Fruit fly (Drosophila melanogaster) whole organism, prepupa: Measurements from ENCODE around the gene CG33927.
A peak's percentile ranks its signal among the peaks of the same experiment; 100 is the strongest.

Experiments
- Blimp-1 ChIP-seq: fragments of 200-800 bp; sonication (Bioruptor generic); optimal IDR thresholded peaks from 3 replicates; lab custom pipeline; 2017; ENCODE audit warnings: missing biosample characterization, missing genetic modification characterization, mild to moderate bottlenecking, moderate library complexity, missing genetic modification reagents
- CG10669 ChIP-seq: fragments of 200-800 bp; sonication (Bioruptor generic); optimal IDR thresholded peaks from 3 replicates; lab custom pipeline; 2018; ENCODE audit warnings: missing biosample characterization, mild to moderate bottlenecking, missing genetic modification characterization, moderate library complexity
- CG11294 ChIP-seq: fragments of 200-800 bp; sonication (Bioruptor generic); IDR thresholded peaks from 2 replicates; pipeline ENCODE4 v1.3.6; 2022; ENCODE audit warnings: missing biosample characterization, missing genetic modification characterization
- CG15336 ChIP-seq: fragments of 200-800 bp; sonication (Bioruptor generic); IDR thresholded peaks from 2 replicates; pipeline ENCODE4 v1.3.6; 2022; ENCODE audit warnings: missing biosample characterization, missing genetic modification characterization
- CG1621 ChIP-seq: fragments of 200-800 bp; sonication (Bioruptor generic); optimal IDR thresholded peaks from 3 replicates; lab custom pipeline; 2018; ENCODE audit warnings: missing biosample characterization, mild to moderate bottlenecking, missing genetic modification characterization
- CG3032 ChIP-seq: fragments of 200-800 bp; optimal IDR thresholded peaks from 2 replicates; lab custom pipeline; 2019; ENCODE audit warnings: missing biosample characterization, mild to moderate bottlenecking, missing genetic modification characterization, moderate library complexity
- CG31627 ChIP-seq: fragments of 200-800 bp; sonication (Bioruptor generic); optimal IDR thresholded peaks from 3 replicates; lab custom pipeline; 2016; ENCODE audit warnings: missing biosample characterization, missing genetic modification characterization
- CG32006 ChIP-seq: fragments of 200-800 bp; sonication (Bioruptor generic); optimal IDR thresholded peaks from 3 replicates; lab custom pipeline; 2017; ENCODE audit warnings: missing biosample characterization, mild to moderate bottlenecking, missing genetic modification characterization
- CG34406 ChIP-seq: fragments of 200-800 bp; sonication (Bioruptor generic); optimal IDR thresholded peaks from 3 replicates; lab custom pipeline; 2016; ENCODE audit warnings: missing biosample characterization, missing genetic modification characterization
- CG4318 ChIP-seq: fragments of 200-800 bp; sonication (Bioruptor generic); optimal IDR thresholded peaks from 3 replicates; lab custom pipeline; 2017; ENCODE audit warnings: missing biosample characterization, mild to moderate bottlenecking, missing genetic modification characterization
- CG6163 ChIP-seq: fragments of 200-800 bp; sonication (Bioruptor generic); IDR thresholded peaks from 3 replicates; pipeline ENCODE4 v1.3.6; 2022; ENCODE audit warnings: missing biosample characterization, missing genetic modification characterization
- CG6276 ChIP-seq: fragments of 200-800 bp; sonication (Bioruptor generic); optimal IDR thresholded peaks from 2 replicates; lab custom pipeline; 2017; ENCODE audit warnings: missing biosample characterization, mild to moderate bottlenecking, missing genetic modification characterization
- CG6792 ChIP-seq: fragments of 200-800 bp; sonication (Bioruptor generic); optimal IDR thresholded peaks from 3 replicates; lab custom pipeline; 2016; ENCODE audit warnings: missing biosample characterization, missing genetic modification characterization
- CG6808 ChIP-seq: fragments of 200-800 bp; sonication (Bioruptor generic); optimal IDR thresholded peaks from 3 replicates; lab custom pipeline; 2017; ENCODE audit warnings: missing biosample characterization, missing genetic modification characterization, mild to moderate bottlenecking, moderate library complexity, missing genetic modification reagents
- CG6854 ChIP-seq: fragments of 200-800 bp; sonication (Bioruptor generic); optimal IDR thresholded peaks from 2 replicates; lab custom pipeline; 2017; ENCODE audit warnings: missing biosample characterization, mild to moderate bottlenecking, missing genetic modification characterization
- CG8119 ChIP-seq: fragments of 200-800 bp; sonication (Bioruptor generic); IDR thresholded peaks from 3 replicates; pipeline ENCODE4 v1.3.6; 2022; ENCODE audit warnings: missing biosample characterization, missing genetic modification characterization
- CG8319 ChIP-seq: fragments of 200-800 bp; sonication (Bioruptor generic); optimal IDR thresholded peaks from 3 replicates; lab custom pipeline; 2016; ENCODE audit warnings: missing biosample characterization, missing genetic modification characterization
- CG9139 ChIP-seq: fragments of 200-800 bp; sonication (Bioruptor generic); optimal IDR thresholded peaks from 3 replicates; lab custom pipeline; 2017; ENCODE audit warnings: missing biosample characterization, mild to moderate bottlenecking, missing genetic modification characterization
- Eip78C ChIP-seq: fragments of 200-800 bp; sonication (Bioruptor generic); peaks from one replicate; lab custom pipeline; 2016; ENCODE audit warnings: missing biosample characterization, missing genetic modification characterization
- Ets21C ChIP-seq: fragments of 200-800 bp; sonication (Bioruptor generic); optimal IDR thresholded peaks from 3 replicates; lab custom pipeline; 2016; ENCODE audit warnings: missing biosample characterization, missing genetic modification characterization
- Hr4 ChIP-seq: fragments of 200-800 bp; sonication (Bioruptor generic); optimal IDR thresholded peaks from 3 replicates; lab custom pipeline; 2016; ENCODE audit warnings: missing biosample characterization, missing genetic modification characterization
- Lpt ChIP-seq: fragments of 200-800 bp; sonication (Bioruptor generic); optimal IDR thresholded peaks from 3 replicates; lab custom pipeline; 2016; ENCODE audit warnings: missing biosample characterization, missing genetic modification characterization
- Met ChIP-seq: fragments of 200-800 bp; sonication (Bioruptor generic); optimal IDR thresholded peaks from 3 replicates; lab custom pipeline; 2016; ENCODE audit warnings: missing biosample characterization, missing genetic modification characterization
- OdsH ChIP-seq: fragments of 200-800 bp; sonication (Bioruptor generic); optimal IDR thresholded peaks from 3 replicates; lab custom pipeline; 2016; ENCODE audit warnings: missing biosample characterization, missing genetic modification characterization
- Smox ChIP-seq: fragments of 200-800 bp; sonication (Bioruptor generic); optimal IDR thresholded peaks from 3 replicates; lab custom pipeline; 2016; ENCODE audit warnings: missing biosample characterization, missing genetic modification characterization
- Sox14 ChIP-seq: fragments of 200-800 bp; sonication (Bioruptor generic); optimal IDR thresholded peaks from 3 replicates; lab custom pipeline; 2016; ENCODE audit warnings: missing biosample characterization, missing genetic modification characterization
- Sox15 ChIP-seq: fragments of 200-800 bp; sonication (Bioruptor generic); optimal IDR thresholded peaks from 3 replicates; lab custom pipeline; 2016; ENCODE audit warnings: missing biosample characterization, missing genetic modification characterization
- acj6 ChIP-seq: fragments of 200-800 bp; sonication (Bioruptor generic); optimal IDR thresholded peaks from 3 replicates; lab custom pipeline; 2016; ENCODE audit warnings: missing biosample characterization, missing genetic modification characterization
- eg ChIP-seq: fragments of 200-800 bp; sonication (Bioruptor generic); IDR thresholded peaks from 3 replicates; pipeline ENCODE4 v1.3.6; 2022; ENCODE audit warnings: missing biosample characterization, missing genetic modification characterization
- esn ChIP-seq: fragments of 200-800 bp; sonication (Bioruptor generic); optimal IDR thresholded peaks from 2 replicates; lab custom pipeline; 2016; ENCODE audit warnings: missing biosample characterization, mild to moderate bottlenecking, missing genetic modification characterization, moderate library complexity
- fd59A ChIP-seq: fragments of 200-800 bp; sonication (Bioruptor generic); optimal IDR thresholded peaks from 2 replicates; lab custom pipeline; 2017; ENCODE audit warnings: missing biosample characterization, mild to moderate bottlenecking, missing genetic modification characterization, missing genetic modification reagents
- fd85E ChIP-seq: fragments of 200-800 bp; sonication (Bioruptor generic); optimal IDR thresholded peaks from 3 replicates; lab custom pipeline; 2016; ENCODE audit warnings: missing biosample characterization, missing genetic modification characterization
- fkh ChIP-seq: fragments of 200-800 bp; sonication (Bioruptor generic); optimal IDR thresholded peaks from 3 replicates; lab custom pipeline; 2017; ENCODE audit warnings: missing biosample characterization, mild to moderate bottlenecking, missing genetic modification characterization, moderate library complexity
- pdm3 ChIP-seq: fragments of 200-800 bp; sonication (Bioruptor generic); optimal IDR thresholded peaks from 3 replicates; lab custom pipeline; 2016; ENCODE audit warnings: missing biosample characterization, missing genetic modification characterization
- salr ChIP-seq, 2 experiments: fragments of 200-800 bp; sonication (Bioruptor generic); optimal IDR thresholded peaks; 3 replicates each; lab custom pipeline; 2016 to 2018; ENCODE audit warnings: missing biosample characterization in 2 of 2, missing genetic modification characterization in 2 of 2, mild to moderate bottlenecking in 1 of 2
- spab ChIP-seq: fragments of 200-800 bp; sonication (Bioruptor generic); optimal IDR thresholded peaks from 2 replicates; lab custom pipeline; 2017; ENCODE audit warnings: missing biosample characterization, mild to moderate bottlenecking, missing genetic modification characterization, missing genetic modification reagents
- vri ChIP-seq: fragments of 200-800 bp; sonication (Bioruptor generic); optimal IDR thresholded peaks from 3 replicates; lab custom pipeline; 2016; ENCODE audit warnings: missing biosample characterization, mild to moderate bottlenecking, missing genetic modification characterization

Gene CG33927

dm6 chr3R:4663068-4663467, 27.3 kb downstream of the CG33927 start (continued):
- TF ChIP-seq CG3032 (tag; lab: Kevin White, UChicago) (peak; percentile 49), fd59A (GFP tag; lab: Kevin White, UChicago) (peak; percentile 27), Blimp-1 (no peak), Ets21C (no peak), CG8319 (peak; percentile 29), acj6 (peak; percentile 51), CG6276 (GFP tag; lab: Kevin White, UChicago) (peak; percentile 80), vri (no peak), CG34406 (GFP tag; lab: Kevin White, UChicago) (peak; percentile 48), Met (GFP tag; lab: Kevin White, UChicago) (peak; percentile 51), CG32006 (GFP tag; lab: Kevin White, UChicago) (peak; percentile 78), OdsH (GFP tag; lab: Kevin White, UChicago) (peak; percentile 73), Lpt (GFP tag; lab: Kevin White, UChicago) (peak; percentile 62), CG6808 (GFP tag; lab: Kevin White, UChicago) (peak; percentile 54), CG6854 (GFP tag; lab: Kevin White, UChicago) (no peak), Sox15 (GFP tag; lab: Kevin White, UChicago) (peak; percentile 16), Eip78C (GFP tag; lab: Kevin White, UChicago) (peak; percentile 93), CG1621 (tag; lab: Kevin White, UChicago) (peak; percentile 9), esn (GFP tag; lab: Kevin White, UChicago) (peak; percentile 25), CG15336 (peak; percentile 89), CG11294 (GFP tag; lab: Robert Waterston, UW) (peak; percentile 64), CG4318 (GFP tag; lab: Kevin White, UChicago) (peak; percentile 64), eg (GFP tag; lab: Robert Waterston, UW) (peak; percentile 88), Smox (GFP tag; lab: Kevin White, UChicago) (no peak), CG10669 (GFP tag; lab: Kevin White, UChicago) (peak; percentile 50), pdm3 (GFP tag; lab: Kevin White, UChicago) (peak; percentile 60), CG6163 (peak; percentile 78), CG9139 (peak; percentile 15), fd85E (GFP tag; lab: Kevin White, UChicago) (no peak), CG6792 (GFP tag; lab: Kevin White, UChicago) (peak; percentile 50), spab (GFP tag; lab: Kevin White, UChicago) (peak; percentile 44), CG31627 (GFP tag; lab: Kevin White, UChicago) (peak; percentile 22)

DNA sequence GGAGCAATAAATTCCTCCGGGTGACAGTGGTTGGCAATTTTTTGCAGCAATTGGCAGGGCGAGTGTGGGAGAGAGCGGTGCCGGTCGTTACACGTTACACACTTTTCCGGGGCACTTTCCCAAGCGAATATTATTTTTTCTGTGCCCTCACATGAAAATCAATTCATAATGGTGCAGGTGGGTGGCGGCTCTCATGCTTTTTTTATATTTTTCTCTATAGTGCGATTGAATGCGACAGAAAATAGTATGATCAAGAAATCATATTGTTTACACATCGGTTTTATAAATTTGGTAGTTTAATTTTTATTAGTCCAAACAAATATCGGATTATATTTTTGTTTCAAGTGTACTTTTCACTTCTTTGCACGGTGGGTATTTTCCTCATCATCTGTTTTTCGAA, 28.8 kb downstream of the CG33927 start:
- TF ChIP-seq Lpt (GFP tag; lab: Kevin White, UChicago) (peak; percentile 8), salr (GFP tag; optimal IDR thresholded peaks at IDR 0.05; lab: Kevin White, UChicago) (peak in 1 of 2 experiments; percentile 17), Sox14 (GFP tag; lab: Kevin White, UChicago) (no peak), Hr4 (peak; percentile 56), acj6 (no peak), CG8119 (GFP tag; lab: Robert Waterston, UW) (0 out of 3 replicates have a peak, but pooled peaks have one; percentile 33), Blimp-1 (no peak), Eip78C (GFP tag; lab: Kevin White, UChicago) (peak; percentile 30), CG15336 (no peak), CG32006 (GFP tag; lab: Kevin White, UChicago) (peak; percentile 59)

dm6 chr3R:4659934-4660353, 30.5 kb downstream of the CG33927 start:
- no peak for TF ChIP-seq Met (GFP tag; lab: Kevin White, UChicago)
- TF ChIP-seq fkh: peak; percentile 90
